Worm (Caenorhabditis elegans): ENCODE results near the gene gpn-1.

Gene gpn-1

ce11 chrX:15704579-15705110, 23.2 kb downstream of the gpn-1 start:
- TF ChIP-seq zip-2 (tag; optimal IDR thresholded peaks at IDR 0.05) (no peak), F44E2.7 (GFP tag; IDR thresholded peaks at IDR 0.05) (no peak), lin-29 (GFP tag; IDR thresholded peaks at IDR 0.05) (no peak), attf-4 (tag; optimal IDR thresholded peaks at IDR 0.05) (no peak), aha-1 (tag) (peak; percentile 85), nhr-11 (tag; optimal IDR thresholded peaks at IDR 0.05) (peak; percentile 0), nhr-48 (tag; optimal IDR thresholded peaks at IDR 0.05) (peak; percentile 97), rbr-2 (tag; optimal IDR thresholded peaks at IDR 0.05) (no peak), lsy-2 (tag; optimal IDR thresholded peaks at IDR 0.05) (peak in 1 of 2 experiments; percentile 22), lin-1 (GFP tag; IDR thresholded peaks at IDR 0.05) (peak; percentile 30; the same call in 1 of the 2 replicates), nhr-25 (tag; optimal IDR thresholded peaks at IDR 0.05; ENCODE audit: borderline replicate concordance, insufficient read depth) (no peak), nhr-77 (tag; optimal IDR thresholded peaks at IDR 0.05) (peak; percentile 49), nhr-102 (tag; optimal IDR thresholded peaks at IDR 0.05) (peak; percentile 50), hlh-30 (tag; optimal IDR thresholded peaks at IDR 0.05; ENCODE audit: insufficient read depth) (peak; percentile 84), unc-62 (GFP tag; optimal IDR thresholded peaks at IDR 0.05 in 1 of 2) (peak in 1 of 2 experiments; percentile 60), unc-62 (tag; optimal IDR thresholded peaks at IDR 0.05) (no peak), saeg-2 (GFP tag; IDR thresholded peaks at IDR 0.05) (no peak), dve-1 (tag; optimal IDR thresholded peaks at IDR 0.05; ENCODE audit: insufficient read depth) (peak; percentile 70), nhr-28 (tag; optimal IDR thresholded peaks at IDR 0.05) (peak; percentile 53), zfp-3 (GFP tag; conservative IDR thresholded peaks at IDR 0.05) (no peak), daf-12 (tag; optimal IDR thresholded peaks at IDR 0.05) (no peak), T26A8.4 (GFP tag; IDR thresholded peaks at IDR 0.05) (no peak), lir-3 (tag; optimal IDR thresholded peaks at IDR 0.05) (no peak), daf-16 (GFP tag; optimal IDR thresholded peaks at IDR 0.05) (peak in 1 of 2 experiments; percentile 8), daf-16 (tag; optimal IDR thresholded peaks at IDR 0.05) (peak; percentile 84), spr-3 (GFP tag; optimal IDR thresholded peaks at IDR 0.05) (no peak), dmd-6 (GFP tag; IDR thresholded peaks at IDR 0.05) (peak; percentile 67), egl-43 (GFP tag; IDR thresholded peaks at IDR 0.05) (no peak), hlh-11 (tag; optimal IDR thresholded peaks at IDR 0.05) (peak; percentile 66), mdl-1 (tag; optimal IDR thresholded peaks at IDR 0.05) (peak in 1 of 2 experiments; percentile 69), Y5F2A.4 (GFP tag; optimal IDR thresholded peaks at IDR 0.05) (no peak), mep-1 (tag; optimal IDR thresholded peaks at IDR 0.05) (peak; percentile 34), zfp-2 (tag; optimal IDR thresholded peaks at IDR 0.05) (no peak), tra-1 (GFP tag; IDR thresholded peaks at IDR 0.05) (0 out of 2 replicates have a peak, but pooled peaks have one; percentile 14), madf-9 (GFP tag; conservative IDR thresholded peaks at IDR 0.05) (no peak), sdz-12 (GFP tag; optimal IDR thresholded peaks at IDR 0.05) (no peak)

ce11 chrX:15706108-15706676, 24.7 kb downstream of the gpn-1 start:
- TF ChIP-seq attf-4 (tag; optimal IDR thresholded peaks at IDR 0.05), result no peak
- peak; percentile 98 for TF ChIP-seq nhr-48 (tag; optimal IDR thresholded peaks at IDR 0.05)
- peak; percentile 20 for TF ChIP-seq dve-1 (tag; optimal IDR thresholded peaks at IDR 0.05; ENCODE audit: insufficient read depth)
- TF ChIP-seq lsy-2 (tag; optimal IDR thresholded peaks at IDR 0.05), result peak in 1 of 2 experiments; percentile 18
- TF ChIP-seq mxl-3 (GFP tag; optimal IDR thresholded peaks at IDR 0.05), result peak; percentile 60
- no peak for TF ChIP-seq vab-7 (GFP tag; IDR thresholded peaks at IDR 0.05)
- peak; percentile 25 for TF ChIP-seq cey-2 (tag; optimal IDR thresholded peaks at IDR 0.05; ENCODE audit: borderline replicate concordance, insufficient read depth)
- TF ChIP-seq tra-1 (GFP tag; IDR thresholded peaks at IDR 0.05), result peak; percentile 53
- TF ChIP-seq lir-3 (tag; optimal IDR thresholded peaks at IDR 0.05), result no peak
- TF ChIP-seq hlh-11 (tag; optimal IDR thresholded peaks at IDR 0.05), result peak; percentile 76
- TF ChIP-seq nhr-28 (tag; optimal IDR thresholded peaks at IDR 0.05), result peak; percentile 57
- TF ChIP-seq hlh-30 (tag; optimal IDR thresholded peaks at IDR 0.05; ENCODE audit: insufficient read depth), result peak; percentile 78
- no peak for TF ChIP-seq lin-1 (GFP tag; IDR thresholded peaks at IDR 0.05)
- TF ChIP-seq nhr-77 (tag; optimal IDR thresholded peaks at IDR 0.05), result peak; percentile 17
- peak; percentile 25 for TF ChIP-seq mep-1 (tag; optimal IDR thresholded peaks at IDR 0.05)
- peak; percentile 59 for TF ChIP-seq gei-8 (GFP tag; optimal IDR thresholded peaks at IDR 0.05)
- TF ChIP-seq mdl-1 (tag; optimal IDR thresholded peaks at IDR 0.05), result peak in 1 of 2 experiments; percentile 60
- peak; percentile 50 for TF ChIP-seq aha-1 (tag)
- no peak for TF ChIP-seq ztf-11 (tag; optimal IDR thresholded peaks at IDR 0.05)
- no peak for TF ChIP-seq ceh-44 (GFP tag; IDR thresholded peaks at IDR 0.05)
- TF ChIP-seq daf-16 (GFP tag; optimal IDR thresholded peaks at IDR 0.05), result no peak
- no peak for TF ChIP-seq daf-16 (tag; optimal IDR thresholded peaks at IDR 0.05)
- peak; percentile 63 for TF ChIP-seq dmd-6 (GFP tag; IDR thresholded peaks at IDR 0.05)

Data from whole organism, L4 larva.